Worm (Caenorhabditis elegans): ENCODE results near the gene K07F5.14.

ce11 chrIV:9873837-9874236 lies 11.8 kb downstream of the K07F5.14 start:
- TF ChIP-seq ztf-11 (tag; optimal IDR thresholded peaks at IDR 0.05) (no peak), unc-62 (GFP tag; optimal IDR thresholded peaks at IDR 0.05) (peak; percentile 64), pha-4 (tag; optimal IDR thresholded peaks at IDR 0.05) (peak; percentile 38), mls-2 (tag; optimal IDR thresholded peaks at IDR 0.05) (no peak), blmp-1 (tag; optimal IDR thresholded peaks at IDR 0.05) (no peak), elt-3 (tag; optimal IDR thresholded peaks at IDR 0.05) (no peak), snpc-4 (tag; optimal IDR thresholded peaks at IDR 0.05) (no peak), nhr-28 (tag; optimal IDR thresholded peaks at IDR 0.05) (no peak)
